Worm (Caenorhabditis elegans): ENCODE results near the gene top-3.

The top-3 gene

ce11 chrIII:11954150-11954549 is 5.8 kb downstream of the top-3 start:
- TF ChIP-seq unc-55 (GFP tag; optimal IDR thresholded peaks at IDR 0.05) (no peak), peb-1 (tag; optimal IDR thresholded peaks at IDR 0.05) (no peak), zag-1 (tag; optimal IDR thresholded peaks at IDR 0.05) (no peak), dmd-4 (tag; optimal IDR thresholded peaks at IDR 0.05) (no peak), unc-62 (GFP tag; optimal IDR thresholded peaks at IDR 0.05) (no peak), mab-5 (tag; optimal IDR thresholded peaks at IDR 0.05) (no peak), nhr-129 (tag; optimal IDR thresholded peaks at IDR 0.05) (no peak), ceh-16 (tag; optimal IDR thresholded peaks at IDR 0.05) (no peak), mdl-1 (tag; optimal IDR thresholded peaks at IDR 0.05) (no peak), C34F6.9 (tag; optimal IDR thresholded peaks at IDR 0.05) (no peak)

ce11 chrIII:11951111-11951510 is 8.9 kb downstream of the top-3 start:
- TF ChIP-seq unc-62 (GFP tag; optimal IDR thresholded peaks at IDR 0.05) (no peak), aly-2 (tag; optimal IDR thresholded peaks at IDR 0.05) (no peak), R02D3.7 (tag; optimal IDR thresholded peaks at IDR 0.05) (no peak), peb-1 (tag; optimal IDR thresholded peaks at IDR 0.05) (no peak), lsy-2 (tag; optimal IDR thresholded peaks at IDR 0.05) (no peak), sma-3 (GFP tag; optimal IDR thresholded peaks at IDR 0.05) (no peak), sem-4 (tag; optimal IDR thresholded peaks at IDR 0.05) (no peak), zag-1 (tag; optimal IDR thresholded peaks at IDR 0.05) (no peak)

- peak; percentile 56 for TF ChIP-seq fos-1 (tag; optimal IDR thresholded peaks at IDR 0.05)
- TF ChIP-seq mdl-1 (tag; optimal IDR thresholded peaks at IDR 0.05), result no peak
Observed at ce11 chrIII:11949276-11949879, 10.6 kb downstream of the top-3 start.

- no peak for TF ChIP-seq nhr-77 (tag; optimal IDR thresholded peaks at IDR 0.05)
- peak; percentile 73 for TF ChIP-seq fos-1 (tag; optimal IDR thresholded peaks at IDR 0.05)
- TF ChIP-seq unc-39 (tag; optimal IDR thresholded peaks at IDR 0.05), result no peak
Observed at ce11 chrIII:11948437-11948836, 11.5 kb downstream of the top-3 start.

ce11 chrIII:11947527-11947926 is 12.5 kb downstream of the top-3 start:
- TF ChIP-seq dmd-4 (tag; optimal IDR thresholded peaks at IDR 0.05) (no peak), sem-4 (tag; optimal IDR thresholded peaks at IDR 0.05) (no peak), fos-1 (tag; optimal IDR thresholded peaks at IDR 0.05) (peak; percentile 97), ztf-4 (tag; optimal IDR thresholded peaks at IDR 0.05) (no peak), nhr-129 (tag; optimal IDR thresholded peaks at IDR 0.05) (peak; percentile 52), ztf-11 (tag; optimal IDR thresholded peaks at IDR 0.05) (no peak), snpc-4 (tag; optimal IDR thresholded peaks at IDR 0.05) (no peak), nhr-10 (tag; optimal IDR thresholded peaks at IDR 0.05) (no peak), Y55F3AM.14 (GFP tag; optimal IDR thresholded peaks at IDR 0.05) (no peak), F13H6.1 (tag; optimal IDR thresholded peaks at IDR 0.05) (no peak), elt-3 (tag; optimal IDR thresholded peaks at IDR 0.05) (no peak), mbf-1 (tag; optimal IDR thresholded peaks at IDR 0.05) (no peak), nhr-12 (tag; optimal IDR thresholded peaks at IDR 0.05) (no peak), ama-1 (optimal IDR thresholded peaks at IDR 0.05) (no peak), sma-9 (GFP tag; optimal IDR thresholded peaks at IDR 0.05) (no peak), sma-9 (tag; optimal IDR thresholded peaks at IDR 0.05) (no peak), nhr-237 (tag; optimal IDR thresholded peaks at IDR 0.05) (no peak), nhr-23 (tag; optimal IDR thresholded peaks at IDR 0.05) (no peak)

- no peak for TF ChIP-seq mdl-1 (tag; optimal IDR thresholded peaks at IDR 0.05)
- TF ChIP-seq R02D3.7 (tag; optimal IDR thresholded peaks at IDR 0.05), result no peak
- TF ChIP-seq elt-1 (tag; optimal IDR thresholded peaks at IDR 0.05), result no peak
- TF ChIP-seq ZK546.5 (tag; optimal IDR thresholded peaks at IDR 0.05), result no peak
- no peak for TF ChIP-seq ztf-4 (tag; optimal IDR thresholded peaks at IDR 0.05)
- TF ChIP-seq F13H6.1 (tag; optimal IDR thresholded peaks at IDR 0.05), result no peak
- no peak for TF ChIP-seq unc-39 (tag; optimal IDR thresholded peaks at IDR 0.05)
- TF ChIP-seq nhr-21 (tag; optimal IDR thresholded peaks at IDR 0.05), result no peak
Observed at ce11 chrIII:11946973-11947372, 13.0 kb downstream of the top-3 start, which contains the start of gene Y56A3A.7. Gene Y56A3A.7 (minus strand): TSS chrIII:11947019.

Data from whole organism, L2 larva.